Worm (Caenorhabditis elegans): ENCODE data around the gene nadk-1.

DNA sequence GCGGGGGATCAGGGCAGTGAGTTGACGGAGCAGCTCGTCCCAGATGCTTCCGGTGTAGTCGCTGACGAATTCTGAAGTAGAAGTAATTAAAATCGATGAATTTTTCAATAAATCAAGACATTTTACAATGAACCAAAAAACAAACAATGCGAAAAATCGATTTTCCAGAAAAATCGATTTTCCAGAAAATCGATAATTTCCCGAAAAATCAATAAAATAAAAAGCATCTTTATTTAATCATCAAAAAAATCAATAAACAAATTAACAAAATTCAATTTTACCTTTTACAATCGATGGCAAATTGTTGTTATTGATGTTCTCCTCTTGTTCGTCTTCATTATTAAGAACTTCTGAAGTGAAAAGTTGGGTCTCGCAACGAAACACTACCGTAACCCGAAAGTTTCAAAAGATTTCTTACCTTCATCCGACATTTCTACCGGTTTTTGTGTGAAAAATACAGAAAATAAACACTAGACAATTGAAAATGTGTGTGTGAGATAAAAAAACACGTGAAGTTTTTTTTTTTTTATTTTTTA, 22.3 kb upstream of the nadk-1 start, which contains the start of gene clp-6:
- TF ChIP-seq him-1 (tag; optimal IDR thresholded peaks at IDR 0.05) (no peak), dao-5 (tag; optimal IDR thresholded peaks at IDR 0.05) (no peak), W03F9.2 (tag; optimal IDR thresholded peaks at IDR 0.05) (no peak)

Data from whole organism, L4/young adult.